Fruit fly (Drosophila melanogaster) whole organism, embryonic: ENCODE data around the gene CG33325.

Experiments
- Abd-B ChIP-seq: fragments of 200-800 bp; sonication (Bioruptor generic); optimal IDR thresholded peaks from 2 replicates; lab custom pipeline; 2018; ENCODE audit warnings: missing biosample characterization, mild to moderate bottlenecking, missing genetic modification characterization, moderate library complexity
- Atf-2 ChIP-seq: fragments of 200-800 bp; sonication (Bioruptor generic); optimal IDR thresholded peaks from 2 replicates; lab custom pipeline; 2016; ENCODE audit warnings: missing biosample characterization, missing genetic modification characterization
- BEAF-32 ChIP-seq: fragments of 200-800 bp; sonication (Bioruptor generic); optimal IDR thresholded peaks from 3 replicates; lab custom pipeline; 2017; ENCODE audit warnings: missing biosample characterization, missing genetic modification characterization, mild to moderate bottlenecking, moderate library complexity, missing genetic modification reagents
- Bdp1 ChIP-seq: fragments of 200-800 bp; sonication (Bioruptor generic); optimal IDR thresholded peaks from 3 replicates; lab custom pipeline; 2016; ENCODE audit warnings: missing biosample characterization, missing genetic modification characterization
- CG10959 ChIP-seq: fragments of 200-800 bp; sonication (Bioruptor generic); IDR thresholded peaks from 2 replicates; pipeline ENCODE4 v1.3.6; 2022; ENCODE audit warnings: missing biosample characterization, missing genetic modification characterization
- CG10979 ChIP-seq: fragments of 200-800 bp; sonication (Bioruptor generic); optimal IDR thresholded peaks from 2 replicates; lab custom pipeline; 2018; ENCODE audit warnings: missing biosample characterization, mild to moderate bottlenecking, missing genetic modification characterization, moderate library complexity
- CG11456 ChIP-seq: fragments of 200-800 bp; sonication (Bioruptor generic); IDR thresholded peaks from 3 replicates; pipeline ENCODE4 v1.3.6; 2022; ENCODE audit warnings: missing biosample characterization, missing genetic modification characterization
- CG14860 ChIP-seq: fragments of 200-800 bp; sonication (Bioruptor generic); IDR thresholded peaks from 3 replicates; pipeline ENCODE4 v1.3.6; 2022; ENCODE audit warnings: missing biosample characterization, missing genetic modification characterization; ENCODE audit not compliant: partially characterized antibody
- CG15269 ChIP-seq: fragments of 200-800 bp; sonication (Bioruptor generic); optimal IDR thresholded peaks from 2 replicates; lab custom pipeline; 2018; ENCODE audit warnings: missing biosample characterization, mild to moderate bottlenecking, missing genetic modification characterization, moderate library complexity
- CG15479 ChIP-seq: fragments of 200-800 bp; sonication (Bioruptor generic); optimal IDR thresholded peaks from 3 replicates; lab custom pipeline; 2019; ENCODE audit warnings: missing biosample characterization, mild to moderate bottlenecking, missing genetic modification characterization, moderate library complexity
- CG18262 ChIP-seq: fragments of 200-800 bp; optimal IDR thresholded peaks from 3 replicates; lab custom pipeline; 2019; ENCODE audit warnings: missing biosample characterization, mild to moderate bottlenecking, missing genetic modification characterization, moderate library complexity
- CG2875 ChIP-seq: fragments of 200-800 bp; sonication (Bioruptor generic); optimal IDR thresholded peaks from 2 replicates; lab custom pipeline; 2017; ENCODE audit warnings: missing biosample characterization, mild to moderate bottlenecking, missing genetic modification characterization, missing genetic modification reagents
- CG33213 ChIP-seq: fragments of 200-800 bp; sonication (Bioruptor generic); optimal IDR thresholded peaks from 3 replicates; lab custom pipeline; 2016; ENCODE audit warnings: missing biosample characterization, missing genetic modification characterization
- CG33557 ChIP-seq: fragments of 200-800 bp; sonication (Bioruptor generic); optimal IDR thresholded peaks from 2 replicates; lab custom pipeline; 2019; ENCODE audit warnings: missing biosample characterization, mild to moderate bottlenecking, missing genetic modification characterization, moderate library complexity
- CG4730 ChIP-seq: fragments of 200-800 bp; sonication (Bioruptor generic); IDR thresholded peaks from 2 replicates; pipeline ENCODE4 v1.3.6; 2022; ENCODE audit warnings: missing biosample characterization, missing genetic modification characterization
- CG4854 ChIP-seq: fragments of 200-800 bp; sonication (Bioruptor generic); optimal IDR thresholded peaks from 2 replicates; lab custom pipeline; 2016; ENCODE audit warnings: missing biosample characterization, missing genetic modification characterization, inconsistent platforms
- CG8281 ChIP-seq: fragments of 200-800 bp; sonication (Bioruptor generic); optimal IDR thresholded peaks from 2 replicates; lab custom pipeline; 2018; ENCODE audit warnings: missing biosample characterization, mild to moderate bottlenecking, missing genetic modification characterization, moderate library complexity
- CG8765 ChIP-seq: fragments of 200-800 bp; sonication (Bioruptor generic); IDR thresholded peaks from 2 replicates; pipeline ENCODE4 v1.3.6; 2022; ENCODE audit warnings: missing biosample characterization, missing genetic modification characterization
- Camta ChIP-seq: fragments of 200-800 bp; sonication (Bioruptor generic); optimal IDR thresholded peaks from 2 replicates; lab custom pipeline; 2016; ENCODE audit warnings: missing biosample characterization, missing genetic modification characterization
- CkIIα-i1 ChIP-seq: fragments of 200-800 bp; sonication (Bioruptor generic); IDR thresholded peaks from 2 replicates; pipeline ENCODE4 v1.3.6; 2022; ENCODE audit warnings: missing biosample characterization, missing genetic modification characterization
- E2f1 ChIP-seq: fragments of 200-800 bp; sonication (Bioruptor generic); IDR thresholded peaks from 2 replicates; pipeline ENCODE4 v1.3.6; 2022; ENCODE audit warnings: missing biosample characterization, missing genetic modification characterization
- GATAe ChIP-seq: fragments of 200-800 bp; sonication (Bioruptor generic); conservative IDR thresholded peaks from 2 replicates; pipeline ENCODE4 v1.3.6; 2022; ENCODE audit warnings: missing biosample characterization, missing genetic modification characterization
- Gug ChIP-seq: fragments of 200-800 bp; sonication (Bioruptor generic); IDR thresholded peaks from 4 replicates; pipeline ENCODE4 v1.3.6; 2022; ENCODE audit warnings: missing biosample characterization, missing genetic modification characterization
- HmgD ChIP-seq: fragments of 200-800 bp; sonication (Bioruptor generic); optimal IDR thresholded peaks from 3 replicates; lab custom pipeline; 2016; ENCODE audit warnings: missing biosample characterization, missing genetic modification characterization
- Lim3 ChIP-seq: fragments of 200-800 bp; sonication (Bioruptor generic); IDR thresholded peaks from 2 replicates; pipeline ENCODE4 v1.3.6; 2022; ENCODE audit warnings: missing biosample characterization, missing genetic modification characterization
- MBD-R2 ChIP-seq: fragments of 200-800 bp; sonication (Bioruptor generic); IDR thresholded peaks from 2 replicates; pipeline ENCODE4 v1.3.6; 2022; ENCODE audit warnings: missing biosample characterization, missing genetic modification characterization
- Mrtf ChIP-seq: fragments of 200-800 bp; sonication (Bioruptor generic); IDR thresholded peaks from 3 replicates; pipeline ENCODE4 v1.3.6; 2022; ENCODE audit warnings: missing biosample characterization, missing genetic modification characterization
- Nf-YB ChIP-seq: fragments of 200-800 bp; sonication (Bioruptor generic); optimal IDR thresholded peaks from 3 replicates; lab custom pipeline; 2019; ENCODE audit warnings: missing biosample characterization, mild to moderate bottlenecking, missing genetic modification characterization, moderate library complexity
- Rfx ChIP-seq: fragments of 200-800 bp; sonication (Bioruptor generic); IDR thresholded peaks from 2 replicates; pipeline ENCODE4 v1.3.6; 2022; ENCODE audit warnings: missing biosample characterization, missing genetic modification characterization
- Rx ChIP-seq: fragments of 200-800 bp; sonication (Bioruptor generic); IDR thresholded peaks from 2 replicates; pipeline ENCODE4 v1.3.6; 2022; ENCODE audit warnings: missing biosample characterization, missing genetic modification characterization
- Spps ChIP-seq: fragments of 200-800 bp; sonication (Bioruptor generic); optimal IDR thresholded peaks from 2 replicates; lab custom pipeline; 2018; ENCODE audit warnings: missing biosample characterization, mild to moderate bottlenecking, missing genetic modification characterization
- Xbp1 ChIP-seq: fragments of 200-800 bp; sonication (Bioruptor generic); optimal IDR thresholded peaks from 3 replicates; lab custom pipeline; 2016; ENCODE audit warnings: missing biosample characterization, mild to moderate bottlenecking, missing genetic modification characterization
- abd-A ChIP-seq: fragments of 200-800 bp; sonication (Bioruptor generic); optimal IDR thresholded peaks from 3 replicates; lab custom pipeline; 2019; ENCODE audit warnings: missing biosample characterization, mild to moderate bottlenecking, missing genetic modification characterization, moderate library complexity
- ash1 ChIP-seq: fragments of 200-800 bp; sonication (Bioruptor generic); optimal IDR thresholded peaks from 2 replicates; lab custom pipeline; 2018; ENCODE audit warnings: missing biosample characterization, mild to moderate bottlenecking, missing genetic modification characterization
- bab2 ChIP-seq: fragments of 200-800 bp; sonication (Bioruptor generic); optimal IDR thresholded peaks from 2 replicates; lab custom pipeline; 2016; ENCODE audit warnings: missing biosample characterization, missing genetic modification characterization
- caup ChIP-seq: fragments of 200-800 bp; sonication (Bioruptor generic); optimal IDR thresholded peaks from 3 replicates; lab custom pipeline; 2017; ENCODE audit warnings: missing biosample characterization, mild to moderate bottlenecking, missing genetic modification characterization, moderate library complexity; ENCODE audit not compliant: severe bottlenecking
- gfzf ChIP-seq: fragments of 200-800 bp; sonication (Bioruptor generic); optimal IDR thresholded peaks from 2 replicates; lab custom pipeline; 2016; ENCODE audit warnings: missing biosample characterization, mild to moderate bottlenecking, missing genetic modification characterization, moderate library complexity
- grau ChIP-seq: fragments of 200-800 bp; optimal IDR thresholded peaks from 3 replicates; lab custom pipeline; 2019; ENCODE audit warnings: missing biosample characterization, mild to moderate bottlenecking, missing genetic modification characterization, moderate library complexity
- jumu ChIP-seq: fragments of 200-800 bp; sonication (Bioruptor generic); optimal IDR thresholded peaks from 3 replicates; lab custom pipeline; 2016; ENCODE audit warnings: missing biosample characterization, missing genetic modification characterization
- lilli ChIP-seq: fragments of 200-800 bp; sonication (Bioruptor generic); optimal IDR thresholded peaks from 3 replicates; lab custom pipeline; 2016; ENCODE audit warnings: missing biosample characterization, missing genetic modification characterization
- maf-S ChIP-seq: fragments of 200-800 bp; sonication (Bioruptor generic); optimal IDR thresholded peaks from 2 replicates; lab custom pipeline; 2016; ENCODE audit warnings: missing biosample characterization, missing genetic modification characterization
- nom ChIP-seq: fragments of 200-800 bp; sonication (Bioruptor generic); optimal IDR thresholded peaks from 2 replicates; lab custom pipeline; 2017; ENCODE audit warnings: missing biosample characterization, missing genetic modification characterization, mild to moderate bottlenecking, moderate library complexity, missing genetic modification reagents
- pho ChIP-seq: fragments of 200-800 bp; sonication (Bioruptor generic); optimal IDR thresholded peaks from 2 replicates; lab custom pipeline; 2016; ENCODE audit warnings: missing biosample characterization, missing genetic modification characterization
- prd ChIP-seq, 3 experiments: fragments of >200 bp in 2 of 3; fragments of 200-800 bp in 1 of 3; sonication (Bioruptor generic) in 1 of 3; optimal IDR thresholded peaks in 2 of 3; IDR thresholded peaks in 1 of 3; 2 replicates in 2 of 3; 3 replicates in 1 of 3; pipeline versions ENCODE4 v1.3.6 to Lab custom; 2017 to 2022; ENCODE audit warnings: missing biosample characterization in 1 of 3, missing genetic modification characterization in 1 of 3
- scrt ChIP-seq: fragments of 200-800 bp; sonication (Bioruptor generic); optimal IDR thresholded peaks from 2 replicates; lab custom pipeline; 2018; ENCODE audit warnings: missing biosample characterization, mild to moderate bottlenecking, missing genetic modification characterization, moderate library complexity
- sens-2 ChIP-seq: fragments of 200-800 bp; sonication (Bioruptor generic); IDR thresholded peaks from 2 replicates; pipeline ENCODE4 v1.3.6; 2022; ENCODE audit warnings: missing biosample characterization, missing genetic modification characterization
- sr ChIP-seq: fragments of 200-800 bp; sonication (Bioruptor generic); IDR thresholded peaks from 3 replicates; pipeline ENCODE4 v1.3.6; 2022; ENCODE audit warnings: missing biosample characterization, missing genetic modification characterization
- tll ChIP-seq, 2 experiments: fragments of 200-800 bp in 1 of 2; fragments of >200 bp in 1 of 2; sonication (Bioruptor generic) in 1 of 2; optimal IDR thresholded peaks; 2 replicates each; lab custom pipeline; 2017 to 2019; ENCODE audit warnings: missing biosample characterization in 2 of 2, missing genetic modification characterization in 2 of 2, mild to moderate bottlenecking in 1 of 2, moderate library complexity in 1 of 2
- vfl ChIP-seq: fragments of 200-800 bp; sonication (Bioruptor generic); optimal IDR thresholded peaks from 2 replicates; lab custom pipeline; 2016; ENCODE audit warnings: missing biosample characterization, missing genetic modification characterization

CG33325 gene

DNA sequence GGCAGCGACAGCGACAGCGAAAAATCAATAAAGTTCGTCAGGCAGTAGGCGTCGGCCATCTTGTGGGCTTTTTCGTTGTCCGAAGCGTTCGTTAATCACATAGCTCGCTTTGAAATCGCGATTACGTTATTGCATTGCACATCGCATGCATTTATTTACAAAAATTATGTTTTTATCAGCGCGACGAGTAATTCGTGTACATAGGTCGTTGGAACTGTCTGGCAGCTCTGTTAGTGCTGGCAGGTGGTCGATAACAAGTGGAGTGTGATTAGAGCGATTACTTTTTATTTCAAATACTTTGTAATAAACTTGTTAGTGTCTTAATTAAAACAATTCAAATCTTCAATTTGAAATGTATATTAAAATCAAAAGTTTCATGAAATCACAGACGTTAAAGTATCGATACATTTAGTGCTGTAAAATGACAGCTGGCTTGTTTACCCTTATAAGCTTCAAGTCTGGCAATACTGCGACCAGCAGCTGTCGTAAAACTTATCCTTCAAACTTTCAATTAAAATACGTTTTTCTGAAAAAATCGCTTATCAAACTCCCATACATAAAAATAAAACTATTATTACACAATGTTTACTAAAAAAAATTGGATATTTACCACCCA, 16.1 kb downstream of the CG33325 start, which contains the start of gene CG8032 (continued):
- 0 out of 4 replicates have a peak, but pooled peaks have one; percentile 2 for TF ChIP-seq Gug (GFP tag; lab: Robert Waterston, UW)
- TF ChIP-seq sens-2, result no peak
- TF ChIP-seq Lim3, result no peak
- TF ChIP-seq HmgD (GFP tag; lab: Kevin White, UChicago), result peak; percentile 6
- no peak for TF ChIP-seq caup
- TF ChIP-seq Bdp1 (GFP tag; lab: Kevin White, UChicago), result peak; percentile 14
- TF ChIP-seq CG15479 (GFP tag; lab: Kevin White, UChicago), result no peak
- TF ChIP-seq CG11456 (GFP tag; lab: Robert Waterston, UW), result no peak
- peak; percentile 44 for TF ChIP-seq jumu
- 0 out of 3 replicates have a peak, but pooled peaks have one; percentile 36 for TF ChIP-seq Mrtf (GFP tag; lab: Robert Waterston, UW)
- TF ChIP-seq GATAe (GFP tag; lab: Robert Waterston, UW), result no peak
- TF ChIP-seq Nf-YB, result no peak
- TF ChIP-seq CkIIα-i1 (GFP tag; lab: Robert Waterston, UW), result no peak
- peak; percentile 70 for TF ChIP-seq maf-S (GFP tag; lab: Kevin White, UChicago)
- TF ChIP-seq CG10959, result no peak
- TF ChIP-seq bab2 (GFP tag; lab: Kevin White, UChicago), result peak; percentile 68
- TF ChIP-seq CG33213, result peak; percentile 55
- TF ChIP-seq CG10979 (tag; lab: Kevin White, UChicago), result peak; percentile 18
- peak; percentile 11 for TF ChIP-seq vfl (GFP tag; lab: Kevin White, UChicago)
- TF ChIP-seq CG14860 (GFP tag; lab: Robert Waterston, UW), result peak; percentile 51; the same call in 1 of the 3 replicates
- peak; percentile 47 for TF ChIP-seq Camta (GFP tag; lab: Kevin White, UChicago)
- peak; percentile 81 for TF ChIP-seq BEAF-32 (GFP tag; lab: Kevin White, UChicago)
- TF ChIP-seq Xbp1 (GFP tag; lab: Kevin White, UChicago), result peak; percentile 56
- peak; percentile 29 for TF ChIP-seq Abd-B (GFP tag; lab: Kevin White, UChicago)
- peak; percentile 48 for TF ChIP-seq MBD-R2
- TF ChIP-seq grau (tag; lab: Kevin White, UChicago), result peak; percentile 50
- no peak for TF ChIP-seq E2f1 (GFP tag; lab: Robert Waterston, UW)
- no peak for TF ChIP-seq abd-A (tag; lab: Kevin White, UChicago)
- peak; percentile 50 for TF ChIP-seq Rfx (GFP tag; lab: Robert Waterston, UW)
- TF ChIP-seq CG18262 (tag; lab: Kevin White, UChicago), result peak; percentile 47
- TF ChIP-seq gfzf (GFP tag; lab: Kevin White, UChicago), result peak; percentile 6
- TF ChIP-seq tll (GFP tag; optimal IDR thresholded peaks at IDR 0.05; lab: Kevin White, UChicago), result peak in 1 of 2 experiments; percentile 40
- TF ChIP-seq ash1 (GFP tag; lab: Kevin White, UChicago), result no peak
- no peak for TF ChIP-seq Rx (GFP tag; lab: Robert Waterston, UW)
- no peak for TF ChIP-seq CG8281 (tag; lab: Kevin White, UChicago)
- peak; percentile 28 for TF ChIP-seq Atf-2 (GFP tag; lab: Kevin White, UChicago)
- peak; percentile 32 for TF ChIP-seq CG33557
- TF ChIP-seq sr (GFP tag; lab: Robert Waterston, UW), result no peak
- no peak for TF ChIP-seq CG4854 (GFP tag; lab: Kevin White, UChicago)
- peak; percentile 20 for TF ChIP-seq pho
- peak; percentile 72 for TF ChIP-seq lilli (GFP tag; lab: Kevin White, UChicago)
- TF ChIP-seq Spps (tag; lab: Kevin White, UChicago), result no peak
- TF ChIP-seq scrt (GFP tag; lab: Kevin White, UChicago), result no peak
- TF ChIP-seq CG8765 (GFP tag; lab: Robert Waterston, UW), result no peak
- TF ChIP-seq CG2875 (GFP tag; lab: Kevin White, UChicago), result no peak
- TF ChIP-seq CG15269, result no peak
- peak; percentile 9 for TF ChIP-seq nom (GFP tag; lab: Kevin White, UChicago)
- no peak for TF ChIP-seq CG4730 (GFP tag; lab: Robert Waterston, UW)
- TF ChIP-seq prd (optimal IDR thresholded peaks at IDR 0.05; lab: Kevin White, UChicago), result no peak
- peak; percentile 35; the same call in 1 of the 3 replicates for TF ChIP-seq prd (GFP tag; IDR thresholded peaks at IDR 0.05; lab: Robert Waterston, UW)
